Fruit fly (Drosophila melanogaster): Measurements from ENCODE around the gene PolA2.

dm6 chr3R:27244412-27244741 is 5.4 kb downstream of the PolA2 start:
- TF ChIP-seq insv (optimal IDR thresholded peaks at IDR 0.05) (no peak), h (optimal IDR thresholded peaks at IDR 0.05) (no peak)
